Worm (Caenorhabditis elegans) whole organism, young adult: ENCODE results near the gene Y71H2AM.6.

ENCODE experiments used
- B0261.1 ChIP-seq: sonication (generic microtip); optimal IDR thresholded peaks from 2 replicates; lab custom pipeline; 2016; ENCODE audit warnings: mild to moderate bottlenecking, missing genetic modification characterization, moderate library complexity, missing compliant biosample characterization
- B0336.3 ChIP-seq: fragments of 200-800 bp; sonication (Bioruptor generic); IDR thresholded peaks from 2 replicates; pipeline ENCODE4 v1.3.6; 2022; ENCODE audit warnings: missing genetic modification characterization, missing compliant biosample characterization
- C17E4.6 ChIP-seq: fragments of 200-800 bp; sonication (Bioruptor generic); IDR thresholded peaks from 2 replicates; pipeline ENCODE4 v1.3.6; 2022; ENCODE audit warnings: missing genetic modification reagents, missing genetic modification characterization, missing compliant biosample characterization
- D2030.7 ChIP-seq: fragments of 200-800 bp; sonication (Bioruptor generic); IDR thresholded peaks from 2 replicates; pipeline ENCODE4 v1.3.6; 2022; ENCODE audit warnings: missing genetic modification reagents, missing genetic modification characterization, missing compliant biosample characterization
- F10E7.11 ChIP-seq: sonication (generic microtip); optimal IDR thresholded peaks from 2 replicates; lab custom pipeline; 2017; ENCODE audit warnings: mild to moderate bottlenecking, missing genetic modification characterization, moderate library complexity, missing compliant biosample characterization
- F37B4.10 ChIP-seq: fragments of 200-800 bp; sonication (Bioruptor generic); IDR thresholded peaks from 2 replicates; pipeline ENCODE4 v1.3.6; 2022; ENCODE audit warnings: missing genetic modification characterization, missing compliant biosample characterization
- F57C9.4 ChIP-seq: sonication (generic microtip); optimal IDR thresholded peaks from 2 replicates; lab custom pipeline; 2017; ENCODE audit warnings: mild to moderate bottlenecking, missing genetic modification characterization, missing compliant biosample characterization
- T26A5.8 ChIP-seq: sonication (generic microtip); optimal IDR thresholded peaks from 2 replicates; lab custom pipeline; 2016; ENCODE audit warnings: missing genetic modification characterization, missing compliant biosample characterization
- Y53G8AR.9 ChIP-seq: fragments of 200-800 bp; sonication (Bioruptor generic); conservative IDR thresholded peaks from 2 replicates; pipeline ENCODE4 v1.3.6; 2022; ENCODE audit warnings: missing genetic modification reagents, missing genetic modification characterization, missing compliant biosample characterization
- Y56A3A.18 ChIP-seq: fragments of 200-800 bp; sonication (Bioruptor generic); IDR thresholded peaks from 2 replicates; pipeline ENCODE4 v1.3.6; 2022; ENCODE audit warnings: missing genetic modification reagents, missing genetic modification characterization, missing compliant biosample characterization
- ZK185.1 ChIP-seq: sonication (generic microtip); optimal IDR thresholded peaks from 2 replicates; lab custom pipeline; 2016; ENCODE audit warnings: mild to moderate bottlenecking, missing genetic modification characterization, missing compliant biosample characterization; ENCODE audit not compliant: poor library complexity, severe bottlenecking
- atf-7 ChIP-seq: sonication (generic microtip); optimal IDR thresholded peaks from 2 replicates; lab custom pipeline; 2017; ENCODE audit warnings: mild to moderate bottlenecking, missing genetic modification characterization, missing compliant biosample characterization
- athp-1 ChIP-seq: sonication (generic microtip); optimal IDR thresholded peaks from 2 replicates; lab custom pipeline; 2017; ENCODE audit warnings: mild to moderate bottlenecking, missing genetic modification characterization, missing compliant biosample characterization
- attf-5 ChIP-seq: fragments of 200-800 bp; sonication (Bioruptor generic); optimal IDR thresholded peaks from 2 replicates; lab custom pipeline; 2018; ENCODE audit warnings: mild to moderate bottlenecking, missing genetic modification characterization, missing compliant biosample characterization
- attf-6 ChIP-seq: fragments of 200-800 bp; sonication (Bioruptor generic); IDR thresholded peaks from 2 replicates; pipeline ENCODE4 v1.3.6; 2022; ENCODE audit warnings: missing genetic modification reagents, missing genetic modification characterization, missing compliant biosample characterization
- bed-2 ChIP-seq: fragments of 200-800 bp; sonication (Bioruptor generic); IDR thresholded peaks from 2 replicates; pipeline ENCODE4 v1.3.6; 2022; ENCODE audit warnings: missing genetic modification reagents, missing genetic modification characterization, missing compliant biosample characterization
- cebp-1 ChIP-seq, 2 experiments: fragments of 200-800 bp in 1 of 2; sonication (Bioruptor generic) in 1 of 2; sonication (generic microtip) in 1 of 2; IDR thresholded peaks in 1 of 2; optimal IDR thresholded peaks in 1 of 2; 2 replicates each; pipeline versions ENCODE4 v1.3.6 to Lab custom; 2017 to 2022; ENCODE audit warnings: missing compliant biosample characterization in 2 of 2, missing genetic modification characterization in 2 of 2, mild to moderate bottlenecking in 1 of 2, missing genetic modification reagents in 1 of 2, moderate library complexity in 1 of 2
- cebp-2 ChIP-seq: fragments of 200-800 bp; sonication (Bioruptor generic); IDR thresholded peaks from 2 replicates; pipeline ENCODE4 v1.3.6; 2022; ENCODE audit warnings: missing genetic modification characterization, missing compliant biosample characterization
- ceh-40 ChIP-seq: fragments of 200-800 bp; sonication (Bioruptor generic); IDR thresholded peaks from 2 replicates; pipeline ENCODE4 v1.3.6; 2022; ENCODE audit warnings: missing genetic modification characterization, missing compliant biosample characterization
- ceh-58 ChIP-seq: fragments of 200-800 bp; sonication (Bioruptor generic); IDR thresholded peaks from 2 replicates; pipeline ENCODE4 v1.3.6; 2022; ENCODE audit warnings: missing genetic modification characterization, missing compliant biosample characterization
- ceh-79 ChIP-seq: sonication (generic microtip); optimal IDR thresholded peaks from 2 replicates; lab custom pipeline; 2017; ENCODE audit warnings: mild to moderate bottlenecking, missing genetic modification characterization, missing compliant biosample characterization
- ceh-91 ChIP-seq: fragments of 200-800 bp; sonication (Bioruptor generic); IDR thresholded peaks from 2 replicates; pipeline ENCODE4 v1.3.6; 2022; ENCODE audit warnings: missing genetic modification reagents, missing genetic modification characterization, missing compliant biosample characterization
- chd-7 ChIP-seq: sonication (generic microtip); optimal IDR thresholded peaks from 2 replicates; lab custom pipeline; 2016; ENCODE audit warnings: mild to moderate bottlenecking, missing genetic modification characterization, moderate library complexity, missing compliant biosample characterization
- die-1 ChIP-seq: sonication (generic microtip); optimal IDR thresholded peaks from 2 replicates; lab custom pipeline; 2016; ENCODE audit warnings: missing genotype, mild to moderate bottlenecking, missing genetic modification characterization, missing compliant biosample characterization
- ekl-4 ChIP-seq: fragments of 200-800 bp; sonication (Bioruptor generic); IDR thresholded peaks from 2 replicates; pipeline ENCODE4 v1.3.6; 2022; ENCODE audit warnings: missing genetic modification reagents, missing genetic modification characterization, missing compliant biosample characterization
- fkh-3 ChIP-seq: sonication (generic microtip); optimal IDR thresholded peaks from 2 replicates; lab custom pipeline; 2016; ENCODE audit warnings: mild to moderate bottlenecking, missing genetic modification characterization, missing compliant biosample characterization
- him-1 ChIP-seq: sonication (generic microtip); optimal IDR thresholded peaks from 2 replicates; lab custom pipeline; 2016; ENCODE audit warnings: missing genotype, missing genetic modification reagents, missing genetic modification characterization, missing compliant biosample characterization
- hmg-20 ChIP-seq: fragments of 200-800 bp; sonication (Bioruptor generic); IDR thresholded peaks from 2 replicates; pipeline ENCODE4 v1.3.6; 2022; ENCODE audit warnings: missing genetic modification reagents, missing genetic modification characterization, missing compliant biosample characterization
- hrde-1 ChIP-seq: sonication (generic microtip); optimal IDR thresholded peaks from 2 replicates; lab custom pipeline; 2016; ENCODE audit warnings: missing genetic modification characterization, mild to moderate bottlenecking, missing compliant biosample characterization, moderate library complexity, missing genotype, missing genetic modification reagents, borderline replicate concordance
- lin-35 ChIP-seq, 3 experiments: fragments of 150-350 bp in 2 of 3; sonication (generic microtip) in 1 of 3; optimal IDR thresholded peaks; 2 replicates each; lab custom pipeline; 2014 to 2018; ENCODE audit warnings: missing biosample characterization in 3 of 3, missing genetic modification characterization in 3 of 3, missing genetic modification reagents in 3 of 3
- lin-40 ChIP-seq: sonication (generic microtip); optimal IDR thresholded peaks from 2 replicates; lab custom pipeline; 2016; ENCODE audit warnings: missing genetic modification characterization, mild to moderate bottlenecking, missing compliant biosample characterization, missing genotype, missing genetic modification reagents
- lin-54 ChIP-seq: fragments of 200-800 bp; sonication (Bioruptor generic); optimal IDR thresholded peaks from 2 replicates; lab custom pipeline; 2018; ENCODE audit warnings: mild to moderate bottlenecking, missing genetic modification characterization, missing compliant biosample characterization
- lir-1 ChIP-seq: fragments of 200-800 bp; sonication (Bioruptor generic); conservative IDR thresholded peaks from 2 replicates; pipeline ENCODE4 v1.3.6; 2022; ENCODE audit warnings: missing genetic modification reagents, missing genetic modification characterization, missing compliant biosample characterization
- lsl-1 ChIP-seq: fragments of 200-800 bp; sonication (Bioruptor generic); optimal IDR thresholded peaks from 2 replicates; lab custom pipeline; 2018; ENCODE audit warnings: mild to moderate bottlenecking, missing genetic modification characterization, moderate library complexity, missing compliant biosample characterization
- mcd-1 ChIP-seq: fragments of 200-800 bp; sonication (Bioruptor generic); IDR thresholded peaks from 2 replicates; pipeline ENCODE4 v1.3.6; 2022; ENCODE audit warnings: missing genetic modification reagents, missing genetic modification characterization, missing compliant biosample characterization
- mes-4 ChIP-seq: sonication (generic microtip); optimal IDR thresholded peaks from 2 replicates; lab custom pipeline; 2016; ENCODE audit warnings: missing genotype, missing genetic modification characterization, missing compliant biosample characterization
- mxl-1 ChIP-seq: sonication (generic microtip); optimal IDR thresholded peaks from 2 replicates; lab custom pipeline; 2016; ENCODE audit warnings: missing genetic modification characterization, missing compliant biosample characterization
- nhr-27 ChIP-seq: fragments of 200-800 bp; sonication (Bioruptor generic); optimal IDR thresholded peaks from 2 replicates; lab custom pipeline; 2018; ENCODE audit warnings: mild to moderate bottlenecking, missing genetic modification characterization, moderate library complexity, missing compliant biosample characterization
- pbrm-1 ChIP-seq: fragments of 200-800 bp; sonication (Bioruptor generic); IDR thresholded peaks from 2 replicates; pipeline ENCODE4 v1.3.6; 2022; ENCODE audit warnings: missing genetic modification reagents, missing genetic modification characterization, missing compliant biosample characterization
- rec-8 ChIP-seq, 2 experiments: sonication (generic microtip); optimal IDR thresholded peaks; 2 replicates each; lab custom pipeline; 2016; ENCODE audit warnings: mild to moderate bottlenecking in 2 of 2, missing genetic modification characterization in 2 of 2, missing genetic modification reagents in 2 of 2, missing genotype in 2 of 2, missing biosample characterization in 1 of 2, missing compliant biosample characterization in 1 of 2, moderate library complexity in 1 of 2
- snpc-4 ChIP-seq, 5 experiments: fragments of 150-350 bp in 1 of 5; sonication (generic microtip) in 4 of 5; optimal IDR thresholded peaks; 2 replicates each; lab custom pipeline; 2014 to 2018; ENCODE audit warnings: missing genetic modification characterization in 5 of 5, missing biosample characterization in 3 of 5, antibody characterized with exemption in 2 of 5, mild to moderate bottlenecking in 2 of 5, missing compliant biosample characterization in 2 of 5, missing genotype in 2 of 5, moderate library complexity in 2 of 5, missing genetic modification reagents in 1 of 5
- sptf-2 ChIP-seq: fragments of 200-800 bp; sonication (Bioruptor generic); optimal IDR thresholded peaks from 2 replicates; lab custom pipeline; 2018; ENCODE audit warnings: mild to moderate bottlenecking, missing genetic modification characterization, missing compliant biosample characterization
- tbx-9 ChIP-seq: sonication (generic microtip); optimal IDR thresholded peaks from 2 replicates; lab custom pipeline; 2016; ENCODE audit warnings: borderline replicate concordance, missing genetic modification characterization, inconsistent platforms, missing compliant biosample characterization
- tlf-1 ChIP-seq: fragments of 200-800 bp; sonication (Bioruptor generic); optimal IDR thresholded peaks from 2 replicates; lab custom pipeline; 2018; ENCODE audit warnings: mild to moderate bottlenecking, missing genetic modification characterization, missing compliant biosample characterization
- unc-130 ChIP-seq: sonication (generic microtip); optimal IDR thresholded peaks from 2 replicates; lab custom pipeline; 2016; ENCODE audit warnings: missing genetic modification reagents, missing genetic modification characterization, missing compliant biosample characterization
- zfh-2 ChIP-seq: fragments of 200-800 bp; sonication (Bioruptor generic); conservative IDR thresholded peaks from 2 replicates; pipeline ENCODE4 v1.3.6; 2022; ENCODE audit warnings: missing genetic modification reagents, missing genetic modification characterization, missing compliant biosample characterization

Y71H2AM.6 gene

DNA sequence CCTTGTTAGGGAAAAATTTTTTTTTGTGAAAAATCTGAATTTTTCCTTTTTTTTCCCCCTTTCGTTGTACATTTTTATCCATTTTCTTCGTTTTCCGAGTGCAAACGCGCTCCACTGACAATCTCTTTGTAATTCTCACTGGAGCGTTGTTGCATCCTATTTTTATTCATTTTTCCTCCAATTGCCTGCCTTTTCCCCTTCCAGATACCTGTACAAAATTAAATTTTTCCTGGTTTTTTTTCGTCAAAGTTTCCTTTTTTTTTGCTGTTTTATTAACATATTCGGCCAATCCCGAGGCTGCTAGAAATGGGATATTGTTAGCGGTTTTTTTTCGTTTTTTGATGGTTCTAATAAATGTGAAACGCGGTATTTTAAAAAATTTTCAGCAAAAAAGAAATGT, 30.6 kb downstream of the Y71H2AM.6 start:
- peak; percentile 39 for TF ChIP-seq unc-130
- TF ChIP-seq ceh-58 (GFP tag; lab: Robert Waterston, UW): 0 out of 2 replicates have a peak, but pooled peaks have one; percentile 63
- TF ChIP-seq C17E4.6: 0 out of 2 replicates have a peak, but pooled peaks have one; percentile 26
- peak; percentile 57 for TF ChIP-seq atf-7
- TF ChIP-seq snpc-4 (GFP tag; optimal IDR thresholded peaks at IDR 0.05; lab: Kevin White, UChicago): no peak
- peak in 2 of 4 experiments; percentile 27 to 37 for TF ChIP-seq snpc-4 (tag; optimal IDR thresholded peaks at IDR 0.05; lab: Kevin White, UChicago)
- peak; percentile 4 for TF ChIP-seq B0261.1 (tag; lab: Kevin White, UChicago)
- 0 out of 2 replicates have a peak, but pooled peaks have one; percentile 42 for TF ChIP-seq Y53G8AR.9 (GFP tag; lab: Robert Waterston, UW)
- TF ChIP-seq tlf-1 (GFP tag; lab: Kevin White, UChicago): no peak
- peak; percentile 30 for TF ChIP-seq ZK185.1 (tag; lab: Kevin White, UChicago)
- 0 out of 2 replicates have a peak, but pooled peaks have one; percentile 13 for TF ChIP-seq attf-6 (GFP tag; lab: Robert Waterston, UW)
- TF ChIP-seq lin-35 (GFP tag; optimal IDR thresholded peaks at IDR 0.05; lab: Kevin White, UChicago): peak in 1 of 3 experiments; percentile 27
- TF ChIP-seq him-1 (tag; lab: Kevin White, UChicago): peak; percentile 84
- TF ChIP-seq F10E7.11 (tag; lab: Kevin White, UChicago): peak; percentile 67
- peak; percentile 42; the same call in 1 of the 2 replicates for TF ChIP-seq D2030.7 (GFP tag; lab: Robert Waterston, UW)
- TF ChIP-seq zfh-2 (GFP tag; lab: Robert Waterston, UW): no peak
- peak; percentile 82 for TF ChIP-seq chd-7 (tag; lab: Kevin White, UChicago)
- TF ChIP-seq F37B4.10: no peak
- peak; percentile 19 for TF ChIP-seq lsl-1 (GFP tag; lab: Kevin White, UChicago)
- TF ChIP-seq athp-1 (tag; lab: Kevin White, UChicago): peak; percentile 94
- peak; percentile 48 for TF ChIP-seq mes-4 (tag; lab: Kevin White, UChicago)
- TF ChIP-seq lir-1 (GFP tag; lab: Robert Waterston, UW): no peak
- TF ChIP-seq tbx-9: no peak
- TF ChIP-seq ceh-79 (tag; lab: Kevin White, UChicago): peak; percentile 85
- 0 out of 2 replicates have a peak, but pooled peaks have one; percentile 31 for TF ChIP-seq ceh-91 (GFP tag; lab: Robert Waterston, UW)
- peak in 1 of 2 experiments; percentile 15 for TF ChIP-seq rec-8 (tag; optimal IDR thresholded peaks at IDR 0.05; lab: Kevin White, UChicago)
- TF ChIP-seq bed-2 (GFP tag; lab: Robert Waterston, UW): no peak
- TF ChIP-seq T26A5.8 (tag; lab: Kevin White, UChicago): peak; percentile 19
- TF ChIP-seq F57C9.4: peak; percentile 45
- peak; percentile 21 for TF ChIP-seq lin-54 (GFP tag; lab: Kevin White, UChicago)
- peak; percentile 94 for TF ChIP-seq hrde-1 (tag; lab: Kevin White, UChicago)
- peak; percentile 52 for TF ChIP-seq pbrm-1 (GFP tag; lab: Robert Waterston, UW)
- TF ChIP-seq cebp-1 (GFP tag; IDR thresholded peaks at IDR 0.05; lab: Robert Waterston, UW): no peak
- peak; percentile 43 for TF ChIP-seq cebp-1 (tag; optimal IDR thresholded peaks at IDR 0.05; lab: Kevin White, UChicago)
- peak; percentile 56 for TF ChIP-seq ekl-4 (GFP tag; lab: Robert Waterston, UW)
- TF ChIP-seq attf-5 (GFP tag; lab: Kevin White, UChicago): no peak
- TF ChIP-seq die-1 (tag; lab: Kevin White, UChicago): peak; percentile 37
- TF ChIP-seq ceh-40 (GFP tag; lab: Robert Waterston, UW): 0 out of 2 replicates have a peak, but pooled peaks have one; percentile 17
- no peak for TF ChIP-seq cebp-2 (GFP tag; lab: Robert Waterston, UW)
- TF ChIP-seq nhr-27: peak; percentile 49
- no peak for TF ChIP-seq hmg-20 (GFP tag; lab: Robert Waterston, UW)
- peak; percentile 18 for TF ChIP-seq mxl-1 (tag; lab: Kevin White, UChicago)
- peak; percentile 67; the same call in 1 of the 2 replicates for TF ChIP-seq B0336.3 (GFP tag; lab: Robert Waterston, UW)
- TF ChIP-seq mcd-1 (GFP tag; lab: Robert Waterston, UW): peak; percentile 65
- TF ChIP-seq sptf-2: no peak
- peak; percentile 52 for TF ChIP-seq fkh-3
- peak; percentile 19 for TF ChIP-seq lin-40 (tag; lab: Kevin White, UChicago)
- TF ChIP-seq Y56A3A.18: peak; percentile 56; the same call in 1 of the 2 replicates
